Worm (Caenorhabditis elegans): ENCODE measurements around the gene ruvb-1.

- TF ChIP-seq mep-1 (tag; optimal IDR thresholded peaks at IDR 0.05) (no peak), dpl-1 (GFP tag; optimal IDR thresholded peaks at IDR 0.05) (no peak), pqm-1 (tag; optimal IDR thresholded peaks at IDR 0.05) (no peak), hlh-11 (tag; optimal IDR thresholded peaks at IDR 0.05) (no peak), lin-13 (GFP tag; optimal IDR thresholded peaks at IDR 0.05) (no peak), zfp-2 (tag; optimal IDR thresholded peaks at IDR 0.05) (no peak), mxl-2 (GFP tag; conservative IDR thresholded peaks at IDR 0.05) (no peak), mdl-1 (tag; optimal IDR thresholded peaks at IDR 0.05) (no peak), Y5F2A.4 (GFP tag; optimal IDR thresholded peaks at IDR 0.05) (no peak), lir-3 (tag; optimal IDR thresholded peaks at IDR 0.05) (no peak)
Measured at ce11 chrV:9943039-9943438, 37.6 kb downstream of the ruvb-1 start, which contains the start of gene fipr-12.

Data from whole organism, L4 larva.